Worm (Caenorhabditis elegans): Measurements from ENCODE around the gene F25A2.1.

ce11 chrV:1156431-1156830 is 22.9 kb upstream of the F25A2.1 start:
- TF ChIP-seq him-1 (tag; optimal IDR thresholded peaks at IDR 0.05): no peak
- no peak for TF ChIP-seq W03F9.2 (tag; optimal IDR thresholded peaks at IDR 0.05)

Measured in whole organism, L4/young adult.